Fruit fly (Drosophila melanogaster) whole organism, embryonic: Measurements from ENCODE around the gene CG11986.

ENCODE experiments used
- Atf-2 ChIP-seq: fragments of 200-800 bp; sonication (Bioruptor generic); optimal IDR thresholded peaks from 2 replicates; lab custom pipeline; 2016; ENCODE audit warnings: missing biosample characterization, missing genetic modification characterization
- Atf3 ChIP-seq: fragments of 200-800 bp; sonication (Bioruptor generic); optimal IDR thresholded peaks from 3 replicates; lab custom pipeline; 2016; ENCODE audit warnings: missing biosample characterization, missing genetic modification characterization
- Atf6 ChIP-seq: fragments of 200-800 bp; sonication (Bioruptor generic); IDR thresholded peaks from 2 replicates; pipeline ENCODE4 v1.3.6; 2022; ENCODE audit warnings: missing biosample characterization, missing genetic modification characterization
- B-H2 ChIP-seq: fragments of 200-800 bp; sonication (Bioruptor generic); optimal IDR thresholded peaks from 2 replicates; lab custom pipeline; 2018; ENCODE audit warnings: missing biosample characterization, mild to moderate bottlenecking, missing genetic modification characterization
- CG10979 ChIP-seq: fragments of 200-800 bp; sonication (Bioruptor generic); optimal IDR thresholded peaks from 2 replicates; lab custom pipeline; 2018; ENCODE audit warnings: missing biosample characterization, mild to moderate bottlenecking, missing genetic modification characterization, moderate library complexity
- CG11085 ChIP-seq: fragments of 200-800 bp; sonication (Bioruptor generic); IDR thresholded peaks from 2 replicates; pipeline ENCODE4 v1.3.6; 2022; ENCODE audit warnings: missing biosample characterization, missing genetic modification characterization
- CG11398 ChIP-seq: fragments of 200-800 bp; sonication (Bioruptor generic); optimal IDR thresholded peaks from 2 replicates; lab custom pipeline; 2016; ENCODE audit warnings: missing biosample characterization, missing genetic modification characterization
- CG11504 ChIP-seq: fragments of 200-800 bp; sonication (Bioruptor generic); optimal IDR thresholded peaks from 3 replicates; lab custom pipeline; 2019; ENCODE audit warnings: missing biosample characterization, mild to moderate bottlenecking, missing genetic modification characterization, moderate library complexity
- CG11696 ChIP-seq: fragments of 200-800 bp; sonication (Bioruptor generic); IDR thresholded peaks from 2 replicates; pipeline ENCODE4 v1.3.6; 2022; ENCODE audit warnings: missing biosample characterization, missing genetic modification characterization
- CG12391 ChIP-seq: fragments of 200-800 bp; sonication (Bioruptor generic); optimal IDR thresholded peaks from 3 replicates; lab custom pipeline; 2018; ENCODE audit warnings: missing biosample characterization, mild to moderate bottlenecking, missing genetic modification characterization, moderate library complexity
- CG13424 ChIP-seq: fragments of 200-800 bp; sonication (Bioruptor generic); optimal IDR thresholded peaks from 2 replicates; lab custom pipeline; 2019; ENCODE audit warnings: missing biosample characterization, mild to moderate bottlenecking, missing genetic modification characterization, moderate library complexity
- CG14965 ChIP-seq: fragments of 200-800 bp; sonication (Bioruptor generic); optimal IDR thresholded peaks from 2 replicates; lab custom pipeline; 2016; ENCODE audit warnings: missing biosample characterization, missing genetic modification characterization, borderline replicate concordance
- CG17612 ChIP-seq: fragments of 200-800 bp; sonication (Bioruptor generic); IDR thresholded peaks from 2 replicates; pipeline ENCODE4 v1.3.6; 2022; ENCODE audit warnings: missing biosample characterization, missing genetic modification characterization
- CG17829 ChIP-seq: fragments of 200-800 bp; optimal IDR thresholded peaks from 2 replicates; lab custom pipeline; 2019; ENCODE audit warnings: missing biosample characterization, mild to moderate bottlenecking, missing genetic modification characterization, moderate library complexity
- CG18011 ChIP-seq: fragments of 200-800 bp; sonication (Bioruptor generic); optimal IDR thresholded peaks from 2 replicates; lab custom pipeline; 2017; ENCODE audit warnings: missing biosample characterization, missing genetic modification characterization, mild to moderate bottlenecking, moderate library complexity, missing genotype
- CG1832 ChIP-seq: fragments of 200-800 bp; sonication (Bioruptor generic); optimal IDR thresholded peaks from 2 replicates; lab custom pipeline; 2017; ENCODE audit warnings: missing biosample characterization, mild to moderate bottlenecking, missing genetic modification characterization, inconsistent platforms
- CG2712 ChIP-seq: fragments of 200-800 bp; optimal IDR thresholded peaks from 3 replicates; lab custom pipeline; 2019; ENCODE audit warnings: missing biosample characterization, mild to moderate bottlenecking, missing genetic modification characterization, moderate library complexity
- CG3065 ChIP-seq: fragments of 200-800 bp; sonication (Bioruptor generic); optimal IDR thresholded peaks from 2 replicates; lab custom pipeline; 2016; ENCODE audit warnings: missing biosample characterization, missing genetic modification characterization
- CG3163 ChIP-seq: fragments of 200-800 bp; sonication (Bioruptor generic); optimal IDR thresholded peaks from 3 replicates; lab custom pipeline; 2016; ENCODE audit warnings: missing biosample characterization, missing genetic modification characterization
- CG32532 ChIP-seq: fragments of 200-800 bp; sonication (Bioruptor generic); IDR thresholded peaks from 2 replicates; pipeline ENCODE4 v1.3.6; 2022; ENCODE audit warnings: missing biosample characterization, missing genetic modification characterization
- CG33557 ChIP-seq: fragments of 200-800 bp; sonication (Bioruptor generic); optimal IDR thresholded peaks from 2 replicates; lab custom pipeline; 2019; ENCODE audit warnings: missing biosample characterization, mild to moderate bottlenecking, missing genetic modification characterization, moderate library complexity
- CG4328 ChIP-seq: fragments of 200-800 bp; sonication (Bioruptor generic); optimal IDR thresholded peaks from 3 replicates; lab custom pipeline; 2017; ENCODE audit warnings: missing biosample characterization, missing genetic modification reagents, missing genetic modification characterization
- CG4617 ChIP-seq: fragments of 200-800 bp; sonication (Bioruptor generic); optimal IDR thresholded peaks from 3 replicates; lab custom pipeline; 2016; ENCODE audit warnings: missing biosample characterization, missing genetic modification characterization, borderline replicate concordance
- CG5953 ChIP-seq: fragments of 200-800 bp; sonication (Bioruptor generic); IDR thresholded peaks from 2 replicates; pipeline ENCODE4 v1.3.6; 2022; ENCODE audit warnings: missing biosample characterization, missing genetic modification characterization
- CG9817 ChIP-seq: fragments of 200-800 bp; sonication (Bioruptor generic); optimal IDR thresholded peaks from 2 replicates; lab custom pipeline; 2018; ENCODE audit warnings: missing biosample characterization, mild to moderate bottlenecking, missing genetic modification characterization, moderate library complexity
- D19B ChIP-seq: fragments of 200-800 bp; sonication (Bioruptor generic); optimal IDR thresholded peaks from 2 replicates; lab custom pipeline; 2017; ENCODE audit warnings: missing biosample characterization, mild to moderate bottlenecking, missing genetic modification characterization
- Dfd ChIP-seq, 2 experiments: fragments of >200 bp; optimal IDR thresholded peaks; 2 replicates each; lab custom pipeline; 2017; ENCODE audit warnings: missing biosample characterization in 2 of 2, missing genetic modification characterization in 2 of 2
- Dref ChIP-seq: fragments of 200-800 bp; sonication (Bioruptor generic); IDR thresholded peaks from 2 replicates; pipeline ENCODE4 v1.3.6; 2022; ENCODE audit warnings: missing biosample characterization, missing genetic modification characterization
- Gug ChIP-seq: fragments of 200-800 bp; sonication (Bioruptor generic); IDR thresholded peaks from 4 replicates; pipeline ENCODE4 v1.3.6; 2022; ENCODE audit warnings: missing biosample characterization, missing genetic modification characterization
- H2.0 ChIP-seq: fragments of 200-800 bp; sonication (Bioruptor generic); IDR thresholded peaks from 2 replicates; pipeline ENCODE4 v1.3.6; 2022; ENCODE audit warnings: missing biosample characterization, missing genetic modification characterization
- Hr51 ChIP-seq, 2 experiments: fragments of 200-800 bp; sonication (Bioruptor generic); optimal IDR thresholded peaks; 2 replicates in 1 of 2; 3 replicates in 1 of 2; lab custom pipeline; 2016 to 2018; ENCODE audit warnings: missing biosample characterization in 2 of 2, missing genetic modification characterization in 2 of 2, mild to moderate bottlenecking in 1 of 2, moderate library complexity in 1 of 2
- Lpt ChIP-seq: fragments of >200 bp; optimal IDR thresholded peaks from 2 replicates; lab custom pipeline; 2018; ENCODE audit warnings: missing biosample characterization, missing genetic modification characterization
- Max ChIP-seq: fragments of 200-800 bp; sonication (Bioruptor generic); optimal IDR thresholded peaks from 2 replicates; lab custom pipeline; 2016; ENCODE audit warnings: missing biosample characterization, mild to moderate bottlenecking, missing genetic modification characterization
- Nf-YA ChIP-seq: fragments of 200-800 bp; sonication (Bioruptor generic); IDR thresholded peaks from 2 replicates; pipeline ENCODE4 v1.3.6; 2022; ENCODE audit warnings: missing biosample characterization, missing genetic modification characterization
- NfI ChIP-seq: fragments of 200-800 bp; sonication (Bioruptor generic); optimal IDR thresholded peaks from 3 replicates; lab custom pipeline; 2018; ENCODE audit warnings: missing biosample characterization, mild to moderate bottlenecking, missing genetic modification characterization, moderate library complexity
- btn ChIP-seq: fragments of 200-800 bp; sonication (Bioruptor generic); optimal IDR thresholded peaks from 2 replicates; lab custom pipeline; 2016; ENCODE audit warnings: missing biosample characterization, missing genetic modification characterization
- crp ChIP-seq, 2 experiments: fragments of 200-800 bp; sonication (Bioruptor generic); optimal IDR thresholded peaks; 2 replicates in 1 of 2; 3 replicates in 1 of 2; lab custom pipeline; 2017; ENCODE audit warnings: missing biosample characterization in 2 of 2, missing genetic modification characterization in 2 of 2, mild to moderate bottlenecking in 1 of 2, moderate library complexity in 1 of 2
- ken ChIP-seq: fragments of 200-800 bp; sonication (Bioruptor generic); IDR thresholded peaks from 3 replicates; pipeline ENCODE4 v1.3.6; 2022; ENCODE audit warnings: missing biosample characterization, missing genetic modification characterization
- kni ChIP-seq: fragments of 200-800 bp; sonication (Bioruptor generic); optimal IDR thresholded peaks from 3 replicates; lab custom pipeline; 2017; ENCODE audit warnings: mild to moderate bottlenecking, missing biosample characterization, missing genetic modification reagents, missing genetic modification characterization
- nau ChIP-seq: fragments of 200-800 bp; sonication (Bioruptor generic); optimal IDR thresholded peaks from 3 replicates; lab custom pipeline; 2017; ENCODE audit warnings: missing biosample characterization, mild to moderate bottlenecking, missing genetic modification characterization, missing genetic modification reagents
- nerfin-1 ChIP-seq: fragments of 200-800 bp; sonication (Bioruptor generic); optimal IDR thresholded peaks from 3 replicates; lab custom pipeline; 2019; ENCODE audit warnings: missing biosample characterization, mild to moderate bottlenecking, missing genetic modification characterization, moderate library complexity
- nerfin-2 ChIP-seq: fragments of 200-800 bp; sonication (Bioruptor generic); IDR thresholded peaks from 2 replicates; pipeline ENCODE4 v1.3.6; 2022; ENCODE audit warnings: missing biosample characterization, missing genetic modification characterization; ENCODE audit not compliant: partially characterized antibody
- oc ChIP-seq: fragments of 200-800 bp; sonication (Bioruptor generic); optimal IDR thresholded peaks from 2 replicates; lab custom pipeline; 2018; ENCODE audit warnings: missing biosample characterization, mild to moderate bottlenecking, missing genetic modification characterization, moderate library complexity
- onecut ChIP-seq: fragments of 200-800 bp; sonication (Bioruptor generic); IDR thresholded peaks from 2 replicates; pipeline ENCODE4 v1.3.6; 2022; ENCODE audit warnings: missing biosample characterization, missing genetic modification characterization
- org-1 ChIP-seq: fragments of 200-800 bp; sonication (Bioruptor generic); optimal IDR thresholded peaks from 2 replicates; lab custom pipeline; 2017; ENCODE audit warnings: missing biosample characterization, missing genetic modification characterization
- psq ChIP-seq: fragments of 200-800 bp; sonication (Bioruptor generic); optimal IDR thresholded peaks from 2 replicates; lab custom pipeline; 2017; ENCODE audit warnings: missing biosample characterization, missing genetic modification characterization
- sens-2 ChIP-seq: fragments of 200-800 bp; sonication (Bioruptor generic); IDR thresholded peaks from 2 replicates; pipeline ENCODE4 v1.3.6; 2022; ENCODE audit warnings: missing biosample characterization, missing genetic modification characterization
- sob ChIP-seq: fragments of 200-800 bp; sonication (Bioruptor generic); IDR thresholded peaks from 2 replicates; pipeline ENCODE4 v1.3.6; 2022; ENCODE audit warnings: missing biosample characterization, missing genetic modification characterization
- unpg ChIP-seq: fragments of 200-800 bp; sonication (Bioruptor generic); optimal IDR thresholded peaks from 3 replicates; lab custom pipeline; 2018; ENCODE audit warnings: missing biosample characterization, mild to moderate bottlenecking, missing genetic modification characterization, moderate library complexity
- z ChIP-seq: fragments of 200-800 bp; sonication (Bioruptor generic); IDR thresholded peaks from 3 replicates; pipeline ENCODE4 v1.3.6; 2022; ENCODE audit warnings: missing biosample characterization, missing genetic modification characterization

CG11986 gene

DNA sequence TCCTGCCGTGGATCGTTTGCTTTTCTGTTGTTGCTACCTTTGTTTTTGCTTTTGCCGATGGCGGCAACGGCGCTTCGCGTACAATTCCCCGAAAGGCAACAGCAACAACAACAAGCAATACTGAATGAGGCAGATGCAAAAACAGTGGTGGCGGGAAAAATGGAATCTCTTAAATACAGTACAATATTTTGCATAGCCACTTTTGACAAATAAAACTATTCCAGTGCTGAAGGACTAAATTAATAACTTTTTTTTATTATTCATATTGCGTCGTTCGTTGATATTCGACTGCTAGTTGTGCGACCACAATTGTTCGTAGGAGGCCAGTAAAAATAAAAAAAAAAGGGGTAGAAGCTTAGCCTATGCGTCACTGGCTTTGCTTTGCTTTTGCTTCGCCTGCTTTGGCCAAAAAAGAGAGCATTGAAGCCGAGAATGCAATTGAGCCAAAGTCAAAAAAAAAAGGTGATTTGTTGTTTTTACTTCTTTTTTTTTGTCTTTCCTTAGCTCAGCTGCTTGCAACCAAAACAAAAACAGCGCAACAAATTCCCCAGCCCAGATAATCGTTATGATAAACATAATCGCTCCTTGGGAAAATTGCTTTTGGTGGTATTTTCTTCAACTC, 16.7 kb downstream of the CG11986 start (continued):
- TF ChIP-seq CG12391 (tag; lab: Kevin White, UChicago) (peak; percentile 89), CG9817 (peak; percentile 73), CG13424 (tag; lab: Kevin White, UChicago) (peak; percentile 86), CG4617 (GFP tag; lab: Kevin White, UChicago) (peak; percentile 62), H2.0 (GFP tag; lab: Robert Waterston, UW) (peak; percentile 91), oc (tag; lab: Kevin White, UChicago) (peak; percentile 92), sob (peak; percentile 88), onecut (GFP tag; lab: Robert Waterston, UW) (peak; percentile 80), CG11085 (GFP tag; lab: Robert Waterston, UW) (peak; percentile 74), D19B (GFP tag; lab: Kevin White, UChicago) (peak; percentile 78), btn (GFP tag; lab: Kevin White, UChicago) (peak; percentile 74), CG10979 (tag; lab: Kevin White, UChicago) (peak; percentile 79), z (GFP tag; lab: Robert Waterston, UW) (no peak), crp (GFP tag; optimal IDR thresholded peaks at IDR 0.05; lab: Kevin White, UChicago) (peak; percentile 13 to 41), nerfin-1 (peak; percentile 64), Hr51 (GFP tag; optimal IDR thresholded peaks at IDR 0.05; lab: Kevin White, UChicago) (peak; percentile 72 to 91), CG17829 (tag; lab: Kevin White, UChicago) (peak; percentile 83), Atf-2 (GFP tag; lab: Kevin White, UChicago) (peak; percentile 55), CG3163 (peak; percentile 54), psq (GFP tag; lab: Kevin White, UChicago) (peak; percentile 60), CG17612 (GFP tag; lab: Robert Waterston, UW) (no peak), CG18011 (peak; percentile 70), nau (GFP tag; lab: Kevin White, UChicago) (peak; percentile 80), CG4328 (no peak), Nf-YA (GFP tag; lab: Robert Waterston, UW) (peak; percentile 84), NfI (GFP tag; lab: Kevin White, UChicago) (peak; percentile 91), CG2712 (peak; percentile 86), CG5953 (peak; percentile 93), CG11504 (tag; lab: Kevin White, UChicago) (peak; percentile 92), Dfd (GFP tag; optimal IDR thresholded peaks at IDR 0.05; lab: Kevin White, UChicago) (no peak), CG1832 (no peak), Atf3 (GFP tag; lab: Kevin White, UChicago) (peak; percentile 79), CG32532 (peak; percentile 84), CG3065 (GFP tag; lab: Kevin White, UChicago) (peak; percentile 58), Gug (peak; percentile 86), kni (GFP tag; lab: Kevin White, UChicago) (no peak), Lpt (GFP tag; lab: Kevin White, UChicago) (no peak), CG33557 (GFP tag; lab: Kevin White, UChicago) (no peak), Dref (GFP tag; lab: Robert Waterston, UW) (no peak), Atf6 (GFP tag; lab: Robert Waterston, UW) (peak; percentile 90), unpg (peak; percentile 91), CG11398 (peak; percentile 71), CG14965 (GFP tag; lab: Kevin White, UChicago) (no peak), B-H2 (GFP tag; lab: Kevin White, UChicago) (no peak), Max (GFP tag; lab: Kevin White, UChicago) (peak; percentile 77), nerfin-2 (no peak), sens-2 (peak; percentile 83), CG11696 (peak; percentile 98), org-1 (GFP tag; lab: Kevin White, UChicago) (peak; percentile 87), ken (peak; percentile 90)
